Worm (Caenorhabditis elegans): ENCODE data around the gene sri-6.

The sri-6 gene

DNA sequence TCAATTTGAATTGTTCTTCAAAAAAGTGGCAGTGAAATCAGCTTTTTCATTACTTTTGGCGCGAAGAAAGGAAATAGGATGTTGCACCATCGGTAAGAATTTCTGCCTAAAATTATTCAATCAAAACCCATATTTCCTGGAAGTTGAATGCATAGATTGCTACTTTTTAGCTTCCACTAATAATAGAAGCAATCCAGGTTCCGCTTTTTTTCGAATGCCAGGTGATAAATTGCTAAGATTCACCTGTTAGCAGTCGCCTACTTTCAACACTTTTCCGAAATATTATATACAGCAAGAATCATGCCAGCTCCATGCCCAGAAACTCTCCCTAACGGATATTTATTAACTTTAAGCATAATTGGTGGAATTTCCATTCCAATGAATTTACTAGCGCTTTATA lies at the start of gene sri-6:
Gene sri-6, plus strand, starts transcription at position 301 of the 400 bp plus-strand sequence.
- no peak for TF ChIP-seq unc-62 (GFP tag; optimal IDR thresholded peaks at IDR 0.05)
- TF ChIP-seq tbx-8 (GFP tag; optimal IDR thresholded peaks at IDR 0.05), result no peak
- no peak for TF ChIP-seq M03D4.4 (tag; optimal IDR thresholded peaks at IDR 0.05)
- TF ChIP-seq lin-32 (GFP tag; optimal IDR thresholded peaks at IDR 0.05), result no peak
- no peak for TF ChIP-seq nhr-237 (tag; optimal IDR thresholded peaks at IDR 0.05)

- no peak for TF ChIP-seq nhr-2 (tag; optimal IDR thresholded peaks at IDR 0.05)
- no peak for TF ChIP-seq unc-39 (tag; optimal IDR thresholded peaks at IDR 0.05)
- no peak for TF ChIP-seq mls-2 (tag; optimal IDR thresholded peaks at IDR 0.05)
- TF ChIP-seq flh-1 (GFP tag; optimal IDR thresholded peaks at IDR 0.05), result no peak
- no peak for TF ChIP-seq ceh-39 (tag; optimal IDR thresholded peaks at IDR 0.05)
- no peak for TF ChIP-seq lin-32 (GFP tag; optimal IDR thresholded peaks at IDR 0.05)
- TF ChIP-seq lin-13 (tag; optimal IDR thresholded peaks at IDR 0.05), result no peak
- no peak for TF ChIP-seq nhr-28 (tag; optimal IDR thresholded peaks at IDR 0.05)
- no peak for TF ChIP-seq elt-3 (tag; optimal IDR thresholded peaks at IDR 0.05)
- TF ChIP-seq zip-8 (tag; optimal IDR thresholded peaks at IDR 0.05), result no peak
- no peak for TF ChIP-seq bed-3 (GFP tag; optimal IDR thresholded peaks at IDR 0.05)
- no peak for TF ChIP-seq tbx-8 (GFP tag; optimal IDR thresholded peaks at IDR 0.05)
- TF ChIP-seq pha-4 (tag; optimal IDR thresholded peaks at IDR 0.05), result no peak
- no peak for TF ChIP-seq ceh-43 (GFP tag; optimal IDR thresholded peaks at IDR 0.05)
- TF ChIP-seq unc-120 (tag; optimal IDR thresholded peaks at IDR 0.05; ENCODE audit: poor library complexity, severe bottlenecking), result no peak
- TF ChIP-seq mab-5 (tag; optimal IDR thresholded peaks at IDR 0.05), result no peak
- TF ChIP-seq hlh-1 (tag; optimal IDR thresholded peaks at IDR 0.05), result no peak
- no peak for TF ChIP-seq ham-2 (GFP tag; optimal IDR thresholded peaks at IDR 0.05)
These were observed 47.5 kb upstream of the sri-6 start, which contains the start of gene clec-41 for ce11 chrV:13137955-13138354. clec-41 (minus strand) TSS chrV:13138101.

ce11 chrV:13138681-13139080 lies 46.8 kb upstream of the sri-6 start, which contains the start of gene dhc-3:
dhc-3 (plus strand) TSS chrV:13138981.
- TF ChIP-seq ceh-83 (GFP tag; optimal IDR thresholded peaks at IDR 0.05) (no peak), ces-1 (GFP tag; optimal IDR thresholded peaks at IDR 0.05) (no peak)

DNA sequence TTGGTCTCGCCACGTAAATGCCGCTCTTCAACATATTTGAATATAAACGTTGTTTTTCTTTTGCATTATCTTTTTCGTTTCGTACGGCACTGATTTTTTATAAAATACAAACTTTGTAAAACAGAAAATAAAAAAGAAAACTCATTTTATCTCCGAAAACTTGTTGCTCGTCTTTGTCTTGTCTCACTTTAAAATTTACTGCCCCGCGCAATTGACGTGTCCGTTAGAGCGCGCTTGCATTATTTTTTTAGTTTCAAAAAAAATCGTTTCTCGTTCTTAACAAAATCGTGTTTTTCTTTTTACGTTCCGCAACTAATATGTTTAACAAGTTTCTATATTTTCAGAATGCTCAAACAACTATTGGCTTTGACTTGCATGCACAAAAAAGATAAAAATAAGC lies 32.9 kb upstream of the sri-6 start, which contains the start of gene noca-1:
Gene noca-1, plus strand, starts transcription at position 345 of the 400 bp plus-strand sequence.
- no peak for TF ChIP-seq nhr-76 (tag; optimal IDR thresholded peaks at IDR 0.05)
- TF ChIP-seq nhr-28 (tag; optimal IDR thresholded peaks at IDR 0.05), result no peak
- no peak for TF ChIP-seq elt-1 (tag; optimal IDR thresholded peaks at IDR 0.05; ENCODE audit: borderline replicate concordance, insufficient read depth)
- TF ChIP-seq nhr-12 (tag; optimal IDR thresholded peaks at IDR 0.05), result no peak
- no peak for TF ChIP-seq unc-120 (tag; optimal IDR thresholded peaks at IDR 0.05; ENCODE audit: poor library complexity, severe bottlenecking)
- no peak for TF ChIP-seq ceh-43 (GFP tag; optimal IDR thresholded peaks at IDR 0.05)
- TF ChIP-seq mab-5 (tag; optimal IDR thresholded peaks at IDR 0.05), result no peak
- TF ChIP-seq hlh-1 (tag; optimal IDR thresholded peaks at IDR 0.05), result no peak
- TF ChIP-seq drap-1 (GFP tag; optimal IDR thresholded peaks at IDR 0.05), result no peak

DNA sequence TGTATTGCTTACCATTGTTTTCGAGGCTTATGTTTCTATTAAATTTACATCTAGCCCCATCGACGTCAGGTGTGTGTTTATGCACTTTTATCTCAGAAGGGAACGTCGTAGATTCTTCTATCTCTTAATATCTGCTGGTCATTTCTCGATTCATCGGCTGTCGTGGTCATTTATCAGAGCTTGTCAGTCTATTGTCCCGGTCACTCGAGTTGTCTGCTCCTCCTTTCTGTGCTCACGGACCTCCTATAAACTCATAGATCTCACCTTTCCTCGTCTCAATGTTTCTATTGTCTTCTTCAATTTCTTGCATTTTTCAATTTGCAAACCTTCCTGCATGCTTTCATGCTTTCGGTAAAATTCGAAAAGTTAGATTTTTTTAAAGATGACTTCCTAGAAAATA lies 31.3 kb upstream of the sri-6 start:
- peak; percentile 40 for TF ChIP-seq mab-5 (tag; optimal IDR thresholded peaks at IDR 0.05)
- TF ChIP-seq unc-62 (GFP tag; optimal IDR thresholded peaks at IDR 0.05), result peak; percentile 97
- TF ChIP-seq lin-13 (tag; optimal IDR thresholded peaks at IDR 0.05), result no peak
- peak; percentile 89 for TF ChIP-seq hlh-1 (tag; optimal IDR thresholded peaks at IDR 0.05)

- TF ChIP-seq unc-120 (tag; optimal IDR thresholded peaks at IDR 0.05; ENCODE audit: poor library complexity, severe bottlenecking) (no peak), ceh-83 (GFP tag; optimal IDR thresholded peaks at IDR 0.05) (no peak), ceh-39 (tag; optimal IDR thresholded peaks at IDR 0.05) (no peak), nhr-237 (tag; optimal IDR thresholded peaks at IDR 0.05) (no peak), unc-62 (GFP tag; optimal IDR thresholded peaks at IDR 0.05) (peak; percentile 57), lin-32 (GFP tag; optimal IDR thresholded peaks at IDR 0.05) (no peak)
These were observed 28.4 kb upstream of the sri-6 start for ce11 chrV:13157073-13157472.

DNA sequence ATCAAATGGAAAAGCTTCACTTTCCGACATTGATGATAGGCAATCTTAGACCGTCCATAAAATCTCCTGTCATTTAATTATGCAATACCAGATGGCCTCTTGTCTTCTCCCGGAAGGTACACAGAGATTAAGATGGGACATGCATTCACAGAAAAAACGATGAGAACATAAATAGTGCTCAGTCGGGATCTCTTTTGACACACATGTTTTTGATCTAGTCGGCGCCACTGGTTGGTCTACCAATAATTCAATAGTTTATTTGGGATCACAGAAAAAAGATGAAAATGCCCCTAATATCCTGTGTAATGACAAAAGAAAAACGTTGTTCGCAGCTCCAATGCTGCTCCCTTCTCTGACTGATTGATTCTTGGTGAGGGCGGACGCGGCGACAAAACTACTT lies 24.4 kb upstream of the sri-6 start:
- TF ChIP-seq nhr-12 (tag; optimal IDR thresholded peaks at IDR 0.05), result no peak
- TF ChIP-seq snpc-4 (tag; optimal IDR thresholded peaks at IDR 0.05), result no peak
- TF ChIP-seq mls-2 (tag; optimal IDR thresholded peaks at IDR 0.05), result no peak
- TF ChIP-seq unc-62 (GFP tag; optimal IDR thresholded peaks at IDR 0.05), result peak; percentile 4
- no peak for TF ChIP-seq elt-3 (tag; optimal IDR thresholded peaks at IDR 0.05)
- TF ChIP-seq sem-2 (GFP tag; optimal IDR thresholded peaks at IDR 0.05), result no peak
- TF ChIP-seq blmp-1 (tag; optimal IDR thresholded peaks at IDR 0.05), result no peak
- TF ChIP-seq ztf-11 (tag; optimal IDR thresholded peaks at IDR 0.05), result no peak
- no peak for TF ChIP-seq ces-1 (GFP tag; optimal IDR thresholded peaks at IDR 0.05)
